Worm (Caenorhabditis elegans): Measurements from ENCODE around the gene inf-1.

ce11 chrIII:6973682-6974081 is 43.7 kb downstream of the inf-1 start, which contains the start of gene F31E3.2:
- TF ChIP-seq ref-1 (GFP tag; conservative IDR thresholded peaks at IDR 0.05) (no peak), flt-1 (GFP tag; IDR thresholded peaks at IDR 0.05) (no peak), cog-1 (tag; optimal IDR thresholded peaks at IDR 0.05) (no peak)

Measured in whole organism, midembryonic.